Worm (Caenorhabditis elegans) whole organism, young adult: Measurements from ENCODE around the gene wrm-1.

ENCODE experiments used
- B0019.2 ChIP-seq: fragments of 200-800 bp; sonication (Bioruptor generic); conservative IDR thresholded peaks from 2 replicates; pipeline ENCODE4 v1.3.6; 2022; ENCODE audit warnings: missing genetic modification reagents, missing genetic modification characterization, missing compliant biosample characterization
- B0261.1 ChIP-seq: sonication (generic microtip); optimal IDR thresholded peaks from 2 replicates; lab custom pipeline; 2016; ENCODE audit warnings: mild to moderate bottlenecking, missing genetic modification characterization, moderate library complexity, missing compliant biosample characterization
- C06A6.2 ChIP-seq: fragments of 200-800 bp; sonication (Bioruptor generic); conservative IDR thresholded peaks from 2 replicates; pipeline ENCODE4 v1.3.6; 2022; ENCODE audit warnings: missing genetic modification characterization, missing compliant biosample characterization
- D2030.7 ChIP-seq: fragments of 200-800 bp; sonication (Bioruptor generic); IDR thresholded peaks from 2 replicates; pipeline ENCODE4 v1.3.6; 2022; ENCODE audit warnings: missing genetic modification reagents, missing genetic modification characterization, missing compliant biosample characterization
- F10E7.11 ChIP-seq: sonication (generic microtip); optimal IDR thresholded peaks from 2 replicates; lab custom pipeline; 2017; ENCODE audit warnings: mild to moderate bottlenecking, missing genetic modification characterization, moderate library complexity, missing compliant biosample characterization
- F22D6.2 ChIP-seq: sonication (generic microtip); optimal IDR thresholded peaks from 2 replicates; lab custom pipeline; 2016; ENCODE audit warnings: mild to moderate bottlenecking, missing genetic modification characterization, missing compliant biosample characterization
- F37B4.10 ChIP-seq: fragments of 200-800 bp; sonication (Bioruptor generic); IDR thresholded peaks from 2 replicates; pipeline ENCODE4 v1.3.6; 2022; ENCODE audit warnings: missing genetic modification characterization, missing compliant biosample characterization
- F39B2.1 ChIP-seq: fragments of 200-800 bp; sonication (Bioruptor generic); IDR thresholded peaks from 2 replicates; pipeline ENCODE4 v1.3.6; 2022; ENCODE audit warnings: missing genetic modification reagents, missing genetic modification characterization, missing compliant biosample characterization
- F57C9.4 ChIP-seq: sonication (generic microtip); optimal IDR thresholded peaks from 2 replicates; lab custom pipeline; 2017; ENCODE audit warnings: mild to moderate bottlenecking, missing genetic modification characterization, missing compliant biosample characterization
- K11D2.4 ChIP-seq: fragments of 200-800 bp; sonication (Bioruptor generic); IDR thresholded peaks from 2 replicates; pipeline ENCODE4 v1.3.6; 2022; ENCODE audit warnings: missing genetic modification reagents, missing genetic modification characterization, missing compliant biosample characterization
- Y56A3A.18 ChIP-seq: fragments of 200-800 bp; sonication (Bioruptor generic); IDR thresholded peaks from 2 replicates; pipeline ENCODE4 v1.3.6; 2022; ENCODE audit warnings: missing genetic modification reagents, missing genetic modification characterization, missing compliant biosample characterization
- ZK185.1 ChIP-seq: sonication (generic microtip); optimal IDR thresholded peaks from 2 replicates; lab custom pipeline; 2016; ENCODE audit warnings: mild to moderate bottlenecking, missing genetic modification characterization, missing compliant biosample characterization; ENCODE audit not compliant: poor library complexity, severe bottlenecking
- akir-1 ChIP-seq: fragments of 200-800 bp; sonication (Bioruptor generic); optimal IDR thresholded peaks from 2 replicates; lab custom pipeline; 2018; ENCODE audit warnings: mild to moderate bottlenecking, missing genetic modification characterization, moderate library complexity, missing compliant biosample characterization
- atf-7 ChIP-seq: sonication (generic microtip); optimal IDR thresholded peaks from 2 replicates; lab custom pipeline; 2017; ENCODE audit warnings: mild to moderate bottlenecking, missing genetic modification characterization, missing compliant biosample characterization
- attf-3 ChIP-seq: fragments of 200-800 bp; sonication (Bioruptor generic); conservative IDR thresholded peaks from 2 replicates; pipeline ENCODE4 v1.3.6; 2022; ENCODE audit warnings: missing genetic modification reagents, missing genetic modification characterization, missing compliant biosample characterization
- bed-2 ChIP-seq: fragments of 200-800 bp; sonication (Bioruptor generic); IDR thresholded peaks from 2 replicates; pipeline ENCODE4 v1.3.6; 2022; ENCODE audit warnings: missing genetic modification reagents, missing genetic modification characterization, missing compliant biosample characterization
- cebp-1 ChIP-seq, 2 experiments: fragments of 200-800 bp in 1 of 2; sonication (Bioruptor generic) in 1 of 2; sonication (generic microtip) in 1 of 2; IDR thresholded peaks in 1 of 2; optimal IDR thresholded peaks in 1 of 2; 2 replicates each; pipeline versions ENCODE4 v1.3.6 to Lab custom; 2017 to 2022; ENCODE audit warnings: missing compliant biosample characterization in 2 of 2, missing genetic modification characterization in 2 of 2, mild to moderate bottlenecking in 1 of 2, missing genetic modification reagents in 1 of 2, moderate library complexity in 1 of 2
- cebp-2 ChIP-seq: fragments of 200-800 bp; sonication (Bioruptor generic); IDR thresholded peaks from 2 replicates; pipeline ENCODE4 v1.3.6; 2022; ENCODE audit warnings: missing genetic modification characterization, missing compliant biosample characterization
- ceh-100 ChIP-seq: fragments of 200-800 bp; sonication (Bioruptor generic); IDR thresholded peaks from 2 replicates; pipeline ENCODE4 v1.3.6; 2022; ENCODE audit warnings: missing genetic modification reagents, missing genetic modification characterization, missing compliant biosample characterization
- ceh-40 ChIP-seq: fragments of 200-800 bp; sonication (Bioruptor generic); IDR thresholded peaks from 2 replicates; pipeline ENCODE4 v1.3.6; 2022; ENCODE audit warnings: missing genetic modification characterization, missing compliant biosample characterization
- ceh-79 ChIP-seq: sonication (generic microtip); optimal IDR thresholded peaks from 2 replicates; lab custom pipeline; 2017; ENCODE audit warnings: mild to moderate bottlenecking, missing genetic modification characterization, missing compliant biosample characterization
- die-1 ChIP-seq: sonication (generic microtip); optimal IDR thresholded peaks from 2 replicates; lab custom pipeline; 2016; ENCODE audit warnings: missing genotype, mild to moderate bottlenecking, missing genetic modification characterization, missing compliant biosample characterization
- egl-18 ChIP-seq: fragments of 200-800 bp; sonication (Bioruptor generic); IDR thresholded peaks from 2 replicates; pipeline ENCODE4 v1.3.6; 2022; ENCODE audit warnings: missing genetic modification reagents, missing genetic modification characterization, missing compliant biosample characterization
- egl-44 ChIP-seq: fragments of 200-800 bp; sonication (Bioruptor generic); IDR thresholded peaks from 2 replicates; pipeline ENCODE4 v1.3.6; 2022; ENCODE audit warnings: missing genetic modification reagents, missing genetic modification characterization, missing compliant biosample characterization
- ets-4 ChIP-seq: fragments of 200-800 bp; sonication (Bioruptor generic); optimal IDR thresholded peaks from 2 replicates; lab custom pipeline; 2018; ENCODE audit warnings: mild to moderate bottlenecking, missing genetic modification characterization, missing compliant biosample characterization
- fkh-3 ChIP-seq: sonication (generic microtip); optimal IDR thresholded peaks from 2 replicates; lab custom pipeline; 2016; ENCODE audit warnings: mild to moderate bottlenecking, missing genetic modification characterization, missing compliant biosample characterization
- hlh-26 ChIP-seq: fragments of 200-800 bp; sonication (Bioruptor generic); conservative IDR thresholded peaks from 2 replicates; pipeline ENCODE4 v1.3.6; 2022; ENCODE audit warnings: missing genetic modification reagents, missing genetic modification characterization, missing compliant biosample characterization
- hmg-1.2 ChIP-seq: fragments of 200-800 bp; sonication (Bioruptor generic); IDR thresholded peaks from 2 replicates; pipeline ENCODE4 v1.3.6; 2022; ENCODE audit warnings: missing genetic modification reagents, missing genetic modification characterization, missing compliant biosample characterization
- hsf-1 ChIP-seq: fragments of 200-800 bp; sonication (Bioruptor generic); IDR thresholded peaks from 2 replicates; pipeline ENCODE4 v1.3.6; 2022; ENCODE audit warnings: missing genetic modification reagents, missing genetic modification characterization, missing compliant biosample characterization
- lag-1 ChIP-seq: fragments of 200-800 bp; sonication (Bioruptor generic); IDR thresholded peaks from 2 replicates; pipeline ENCODE4 v1.3.6; 2022; ENCODE audit warnings: missing genetic modification reagents, missing genetic modification characterization, missing compliant biosample characterization
- lin-26 ChIP-seq: fragments of 200-800 bp; sonication (Bioruptor generic); IDR thresholded peaks from 2 replicates; pipeline ENCODE4 v1.3.6; 2022; ENCODE audit warnings: missing genetic modification reagents, missing genetic modification characterization, missing compliant biosample characterization
- lin-35 ChIP-seq, 3 experiments: fragments of 150-350 bp in 2 of 3; sonication (generic microtip) in 1 of 3; optimal IDR thresholded peaks; 2 replicates each; lab custom pipeline; 2014 to 2018; ENCODE audit warnings: missing biosample characterization in 3 of 3, missing genetic modification characterization in 3 of 3, missing genetic modification reagents in 3 of 3
- lir-1 ChIP-seq: fragments of 200-800 bp; sonication (Bioruptor generic); conservative IDR thresholded peaks from 2 replicates; pipeline ENCODE4 v1.3.6; 2022; ENCODE audit warnings: missing genetic modification reagents, missing genetic modification characterization, missing compliant biosample characterization
- madf-10 ChIP-seq: sonication (generic microtip); optimal IDR thresholded peaks from 2 replicates; lab custom pipeline; 2016; ENCODE audit warnings: mild to moderate bottlenecking, missing genetic modification characterization, missing compliant biosample characterization
- madf-3 ChIP-seq: fragments of 200-800 bp; sonication (Bioruptor generic); IDR thresholded peaks from 2 replicates; pipeline ENCODE4 v1.3.6; 2022; ENCODE audit warnings: missing genetic modification reagents, missing genetic modification characterization, missing compliant biosample characterization
- madf-6 ChIP-seq: fragments of 200-800 bp; sonication (Bioruptor generic); IDR thresholded peaks from 2 replicates; pipeline ENCODE4 v1.3.6; 2022; ENCODE audit warnings: missing genetic modification reagents, missing genetic modification characterization, missing compliant biosample characterization
- mes-4 ChIP-seq: sonication (generic microtip); optimal IDR thresholded peaks from 2 replicates; lab custom pipeline; 2016; ENCODE audit warnings: missing genotype, missing genetic modification characterization, missing compliant biosample characterization
- nfyb-1 ChIP-seq: fragments of 200-800 bp; sonication (Bioruptor generic); IDR thresholded peaks from 2 replicates; pipeline ENCODE4 v1.3.6; 2022; ENCODE audit warnings: missing genetic modification reagents, missing genetic modification characterization, missing compliant biosample characterization
- pbrm-1 ChIP-seq: fragments of 200-800 bp; sonication (Bioruptor generic); IDR thresholded peaks from 2 replicates; pipeline ENCODE4 v1.3.6; 2022; ENCODE audit warnings: missing genetic modification reagents, missing genetic modification characterization, missing compliant biosample characterization
- rec-8 ChIP-seq, 2 experiments: sonication (generic microtip); optimal IDR thresholded peaks; 2 replicates each; lab custom pipeline; 2016; ENCODE audit warnings: mild to moderate bottlenecking in 2 of 2, missing genetic modification characterization in 2 of 2, missing genetic modification reagents in 2 of 2, missing genotype in 2 of 2, missing biosample characterization in 1 of 2, missing compliant biosample characterization in 1 of 2, moderate library complexity in 1 of 2
- repo-1 ChIP-seq: sonication (generic microtip); optimal IDR thresholded peaks from 2 replicates; lab custom pipeline; 2017; ENCODE audit warnings: mild to moderate bottlenecking, missing genetic modification characterization, missing compliant biosample characterization
- snpc-1.1 ChIP-seq: sonication (generic microtip); optimal IDR thresholded peaks from 2 replicates; lab custom pipeline; 2017; ENCODE audit warnings: missing genetic modification characterization, mild to moderate bottlenecking, missing compliant biosample characterization, antibody characterized with exemption, moderate library complexity, missing genotype, missing genetic modification reagents; ENCODE audit not compliant: insufficient read depth
- somi-1 ChIP-seq: fragments of 200-800 bp; sonication (Bioruptor generic); optimal IDR thresholded peaks from 2 replicates; lab custom pipeline; 2018; ENCODE audit warnings: mild to moderate bottlenecking, missing genetic modification characterization, missing compliant biosample characterization
- sptf-2 ChIP-seq: fragments of 200-800 bp; sonication (Bioruptor generic); optimal IDR thresholded peaks from 2 replicates; lab custom pipeline; 2018; ENCODE audit warnings: mild to moderate bottlenecking, missing genetic modification characterization, missing compliant biosample characterization
- tbp1 ChIP-seq: fragments of 200-800 bp; sonication (Bioruptor generic); optimal IDR thresholded peaks from 2 replicates; lab custom pipeline; 2018; ENCODE audit warnings: mild to moderate bottlenecking, missing genetic modification characterization, missing compliant biosample characterization
- tbx-9 ChIP-seq: sonication (generic microtip); optimal IDR thresholded peaks from 2 replicates; lab custom pipeline; 2016; ENCODE audit warnings: borderline replicate concordance, missing genetic modification characterization, inconsistent platforms, missing compliant biosample characterization
- unc-62 ChIP-seq: fragments of 150-350 bp; optimal IDR thresholded peaks from 2 replicates; lab custom pipeline; 2014; ENCODE audit warnings: missing biosample characterization, missing genetic modification reagents, missing genetic modification characterization
- ztf-18 ChIP-seq: sonication (generic microtip); optimal IDR thresholded peaks from 2 replicates; lab custom pipeline; 2016; ENCODE audit warnings: missing genotype, mild to moderate bottlenecking, missing genetic modification characterization, missing compliant biosample characterization

The wrm-1 gene

ce11 chrIII:5678935-5679334 lies 43.7 kb upstream of the wrm-1 start, which contains the start of the genes ska-3 and rps-12 (continued):
- TF ChIP-seq F22D6.2 (peak; percentile 69), F57C9.4 (tag; lab: Kevin White, UChicago) (no peak), atf-7 (tag; lab: Kevin White, UChicago) (peak; percentile 86), ZK185.1 (peak; percentile 97), F10E7.11 (tag; lab: Kevin White, UChicago) (no peak), madf-3 (GFP tag; lab: Robert Waterston, UW) (peak; percentile 96), C06A6.2 (GFP tag; lab: Robert Waterston, UW) (peak; percentile 92), K11D2.4 (GFP tag; lab: Robert Waterston, UW) (peak; percentile 96), egl-18 (peak; percentile 89), madf-6 (GFP tag; lab: Robert Waterston, UW) (peak; percentile 95), Y56A3A.18 (GFP tag; lab: Robert Waterston, UW) (peak; percentile 51; the same call in 1 of the 2 replicates), hlh-26 (GFP tag; lab: Robert Waterston, UW) (no peak), D2030.7 (peak; percentile 92), sptf-2 (GFP tag; lab: Kevin White, UChicago) (no peak), repo-1 (tag; lab: Kevin White, UChicago) (peak; percentile 90), B0261.1 (tag; lab: Kevin White, UChicago) (peak; percentile 16), attf-3 (GFP tag; lab: Robert Waterston, UW) (peak; percentile 82), somi-1 (peak; percentile 85), hsf-1 (GFP tag; lab: Robert Waterston, UW) (peak; percentile 82), ets-4 (GFP tag; lab: Kevin White, UChicago) (no peak), cebp-1 (GFP tag; IDR thresholded peaks at IDR 0.05; lab: Robert Waterston, UW) (peak; percentile 83), cebp-1 (tag; optimal IDR thresholded peaks at IDR 0.05; lab: Kevin White, UChicago) (peak; percentile 94), ceh-40 (GFP tag; lab: Robert Waterston, UW) (no peak), cebp-2 (GFP tag; lab: Robert Waterston, UW) (no peak), egl-44 (no peak), lag-1 (no peak), snpc-1.1 (tag; lab: Kevin White, UChicago) (peak; percentile 78), ztf-18 (peak; percentile 79), nfyb-1 (GFP tag; lab: Robert Waterston, UW) (peak; percentile 96), B0019.2 (GFP tag; lab: Robert Waterston, UW) (peak; percentile 81), hmg-1.2 (GFP tag; lab: Robert Waterston, UW) (peak; percentile 95), madf-10 (tag; lab: Kevin White, UChicago) (peak; percentile 88), fkh-3 (no peak), bed-2 (GFP tag; lab: Robert Waterston, UW) (no peak), akir-1 (GFP tag; lab: Kevin White, UChicago) (no peak), ceh-100 (GFP tag; lab: Robert Waterston, UW) (peak; percentile 83), tbp1 (GFP tag; lab: Kevin White, UChicago) (peak; percentile 78), pbrm-1 (GFP tag; lab: Robert Waterston, UW) (peak; percentile 96), lin-26 (GFP tag; lab: Robert Waterston, UW) (no peak; the same call in 1 of the 2 replicates), mes-4 (tag; lab: Kevin White, UChicago) (no peak), unc-62 (GFP tag; lab: Kevin White, UChicago) (peak; percentile 4), lin-35 (GFP tag; optimal IDR thresholded peaks at IDR 0.05; lab: Kevin White, UChicago) (peak; percentile 48 to 99 (median 88)), die-1 (tag; lab: Kevin White, UChicago) (no peak), ceh-79 (tag; lab: Kevin White, UChicago) (no peak), F39B2.1 (GFP tag; lab: Robert Waterston, UW) (0 out of 2 replicates have a peak, but pooled peaks have one; percentile 55), tbx-9 (tag; lab: Kevin White, UChicago) (no peak), F37B4.10 (GFP tag; lab: Robert Waterston, UW) (no peak), rec-8 (tag; optimal IDR thresholded peaks at IDR 0.05; lab: Kevin White, UChicago) (no peak), lir-1 (GFP tag; lab: Robert Waterston, UW) (peak; percentile 95)
